Worm (Caenorhabditis elegans) whole organism, mixed stage, embryonic: ENCODE results near the gene ida-1.

Source experiments
- drap-1 ChIP-seq: fragments of 200-800 bp; sonication (Bioruptor generic); optimal IDR thresholded peaks from 3 replicates; lab custom pipeline; 2018; ENCODE audit warnings: mild to moderate bottlenecking, missing genetic modification characterization, missing compliant biosample characterization
- nhr-237 ChIP-seq: fragments of 150-350 bp; optimal IDR thresholded peaks from 2 replicates; lab custom pipeline; 2014; ENCODE audit warnings: missing biosample characterization, missing genetic modification characterization
- nhr-28 ChIP-seq: fragments of 150-350 bp; optimal IDR thresholded peaks from 2 replicates; lab custom pipeline; 2014; ENCODE audit warnings: missing biosample characterization, missing genetic modification characterization
- unc-39 ChIP-seq: fragments of 150-350 bp; optimal IDR thresholded peaks from 2 replicates; lab custom pipeline; 2014; ENCODE audit warnings: missing biosample characterization, missing genetic modification characterization
- ztf-11 ChIP-seq: fragments of 150-350 bp; optimal IDR thresholded peaks from 2 replicates; lab custom pipeline; 2014; ENCODE audit warnings: missing biosample characterization, missing genetic modification characterization

ce11 chrIII:5758519-5759099 lies 3.3 kb downstream of the ida-1 start:
- no peak for TF ChIP-seq unc-39 (tag; lab: Kevin White, UChicago)
- TF ChIP-seq nhr-28 = no peak
- TF ChIP-seq ztf-11 (tag; lab: Kevin White, UChicago) = no peak
- TF ChIP-seq nhr-237 = no peak
- no peak for TF ChIP-seq drap-1 (GFP tag; lab: Kevin White, UChicago)
